Fruit fly (Drosophila melanogaster) whole organism, wandering third instar larva: Measurements from ENCODE around the gene nbs.

ENCODE experiments used
- Abd-B ChIP-seq: fragments of >200 bp; optimal IDR thresholded peaks from 2 replicates; lab custom pipeline; 2017; ENCODE audit warnings: missing biosample characterization, missing genetic modification characterization
- CrebA ChIP-seq: fragments of 200-800 bp; sonication (Bioruptor generic); optimal IDR thresholded peaks from 2 replicates; lab custom pipeline; 2016; ENCODE audit warnings: missing biosample characterization, mild to moderate bottlenecking, missing genetic modification characterization, borderline replicate concordance
- Dfd ChIP-seq: fragments of >200 bp; optimal IDR thresholded peaks from 2 replicates; lab custom pipeline; 2017; ENCODE audit warnings: missing biosample characterization, missing genetic modification characterization
- Dif ChIP-seq: fragments of 200-275, 200-300 bp; sonication (Bioruptor generic); optimal IDR thresholded peaks from 2 replicates; lab custom pipeline; 2018; ENCODE audit warnings: missing biosample characterization, missing genetic modification characterization; ENCODE audit not compliant: partially characterized antibody
- GATAd ChIP-seq: sonication (Bioruptor generic); optimal IDR thresholded peaks from 2 replicates; lab custom pipeline; 2016; ENCODE audit warnings: missing biosample characterization, missing genetic modification characterization
- HLH106 ChIP-seq: fragments of 200-800 bp; optimal IDR thresholded peaks from 3 replicates; lab custom pipeline; 2019; ENCODE audit warnings: missing biosample characterization, mild to moderate bottlenecking, missing genetic modification characterization, moderate library complexity
- Hnf4 ChIP-seq: fragments of 200-800 bp; sonication (Bioruptor generic); optimal IDR thresholded peaks from 2 replicates; lab custom pipeline; 2016; ENCODE audit warnings: missing biosample characterization, mild to moderate bottlenecking, missing genetic modification characterization
- Hr78 ChIP-seq: fragments of >200 bp; optimal IDR thresholded peaks from 2 replicates; lab custom pipeline; 2017; ENCODE audit warnings: missing biosample characterization, missing genetic modification characterization
- Hr83 ChIP-seq: fragments of 200-300 bp; sonication (Bioruptor generic); optimal IDR thresholded peaks from 2 replicates; lab custom pipeline; 2016; ENCODE audit warnings: missing biosample characterization, mild to moderate bottlenecking, missing genetic modification characterization, moderate library complexity; ENCODE audit not compliant: poor library complexity, severe bottlenecking
- Jra ChIP-seq: sonication (Bioruptor generic); optimal IDR thresholded peaks from 2 replicates; lab custom pipeline; 2016; ENCODE audit warnings: missing biosample characterization, missing genetic modification characterization
- N ChIP-seq: fragments of >200 bp; optimal IDR thresholded peaks from 2 replicates; lab custom pipeline; 2018; ENCODE audit warnings: missing biosample characterization, missing external identifiers, missing genetic modification characterization
- OdsH ChIP-seq: fragments of 200-800 bp; sonication (Bioruptor generic); optimal IDR thresholded peaks from 2 replicates; lab custom pipeline; 2016; ENCODE audit warnings: missing biosample characterization, mild to moderate bottlenecking, missing genetic modification characterization
- Rel ChIP-seq, 2 experiments: fragments of 200-800 bp; sonication (Bioruptor generic) in 1 of 2; optimal IDR thresholded peaks; 2 replicates in 1 of 2; 3 replicates in 1 of 2; lab custom pipeline; 2016 to 2019; ENCODE audit warnings: mild to moderate bottlenecking in 2 of 2, missing biosample characterization in 2 of 2, missing genetic modification characterization in 2 of 2, moderate library complexity in 1 of 2
- Vsx2 ChIP-seq: fragments of 200-300, 225-300 bp; sonication (Bioruptor generic); optimal IDR thresholded peaks from 2 replicates; lab custom pipeline; 2018; ENCODE audit warnings: missing biosample characterization, missing genetic modification characterization; ENCODE audit not compliant: partially characterized antibody
- br ChIP-seq: fragments of 200-800 bp; sonication (Bioruptor generic); optimal IDR thresholded peaks from 2 replicates; lab custom pipeline; 2016; ENCODE audit warnings: missing biosample characterization, missing genetic modification characterization
- brk ChIP-seq: fragments of 200-800 bp; sonication (Bioruptor generic); optimal IDR thresholded peaks from 2 replicates; lab custom pipeline; 2016; ENCODE audit warnings: missing biosample characterization, mild to moderate bottlenecking, missing genetic modification characterization
- ey ChIP-seq: fragments of 200-800 bp; sonication (Bioruptor generic); optimal IDR thresholded peaks from 2 replicates; lab custom pipeline; 2016; ENCODE audit warnings: missing biosample characterization, missing genetic modification characterization
- foxo ChIP-seq, 2 experiments: fragments of 200-800 bp; sonication (Bioruptor generic); optimal IDR thresholded peaks; 2 replicates in 1 of 2; 3 replicates in 1 of 2; lab custom pipeline; 2016 to 2017; ENCODE audit warnings: missing biosample characterization in 2 of 2, missing genetic modification characterization in 2 of 2
- fru ChIP-seq: fragments of 200-800 bp; sonication (Bioruptor generic); optimal IDR thresholded peaks from 3 replicates; lab custom pipeline; 2016; ENCODE audit warnings: missing biosample characterization, mild to moderate bottlenecking, missing genetic modification characterization
- h ChIP-seq: fragments of 200-800 bp; sonication (Bioruptor generic); optimal IDR thresholded peaks from 3 replicates; lab custom pipeline; 2016; ENCODE audit warnings: missing biosample characterization, mild to moderate bottlenecking, missing genetic modification characterization
- jim ChIP-seq: fragments of 175-275, 200-325 bp; sonication (Bioruptor generic); optimal IDR thresholded peaks from 2 replicates; lab custom pipeline; 2016; ENCODE audit warnings: missing biosample characterization, mild to moderate bottlenecking, missing genetic modification characterization
- pan ChIP-seq: fragments of >200 bp; optimal IDR thresholded peaks from 2 replicates; lab custom pipeline; 2017
- psq ChIP-seq: fragments of 200-800 bp; sonication (Bioruptor generic); optimal IDR thresholded peaks from 3 replicates; lab custom pipeline; 2017; ENCODE audit warnings: missing biosample characterization, mild to moderate bottlenecking, missing genetic modification characterization, moderate library complexity
- rgr ChIP-seq: fragments of 200-800 bp; sonication (Bioruptor generic); optimal IDR thresholded peaks from 3 replicates; lab custom pipeline; 2016; ENCODE audit warnings: missing biosample characterization, mild to moderate bottlenecking, missing genetic modification characterization
- sage ChIP-seq: fragments of 200-800 bp; sonication (Bioruptor generic); optimal IDR thresholded peaks from 2 replicates; lab custom pipeline; 2016; ENCODE audit warnings: missing biosample characterization, mild to moderate bottlenecking, missing genetic modification characterization
- sv ChIP-seq: fragments of 200-800 bp; sonication (Bioruptor generic); optimal IDR thresholded peaks from 3 replicates; lab custom pipeline; 2016; ENCODE audit warnings: missing biosample characterization, missing genetic modification characterization
- usp ChIP-seq: fragments of >200 bp; optimal IDR thresholded peaks from 2 replicates; lab custom pipeline; 2017; ENCODE audit warnings: missing biosample characterization, missing genetic modification characterization
- woc ChIP-seq: sonication (Bioruptor generic); optimal IDR thresholded peaks from 2 replicates; lab custom pipeline; 2016; ENCODE audit warnings: missing biosample characterization, mild to moderate bottlenecking, missing genetic modification characterization

The nbs gene

DNA sequence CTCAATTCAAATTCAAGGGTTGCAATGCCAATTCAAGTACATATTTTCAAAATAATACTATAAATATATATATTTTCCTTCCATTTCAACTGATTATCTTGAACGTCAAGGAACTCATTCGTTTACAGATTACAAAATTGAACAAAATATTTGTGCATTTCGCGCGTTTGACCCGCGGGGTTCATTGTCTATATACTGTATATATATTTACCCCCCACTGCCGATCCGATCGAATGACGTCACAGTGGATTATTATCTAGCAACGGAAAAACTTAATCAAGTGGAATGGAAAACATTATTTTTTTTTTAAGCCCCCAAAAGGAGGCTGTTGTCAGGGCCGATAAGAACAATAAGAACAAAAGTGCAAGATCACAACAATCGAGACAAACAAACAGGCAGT, 35.5 kb downstream of the nbs start:
- no peak for TF ChIP-seq GATAd (GFP tag; lab: Kevin White, UChicago)
- no peak for TF ChIP-seq ey
- no peak for TF ChIP-seq Dif (GFP tag; lab: Kevin White, UChicago)
- TF ChIP-seq CrebA (GFP tag; lab: Kevin White, UChicago) = no peak
- TF ChIP-seq Jra (GFP tag; lab: Kevin White, UChicago) = no peak

dm6 chr3L:9684871-9685270, 38.1 kb downstream of the nbs start, which contains the start of gene CG16719:
CG16719 (plus strand) TSS chr3L:9685171.
- TF ChIP-seq Rel (GFP tag; optimal IDR thresholded peaks at IDR 0.05; lab: Kevin White, UChicago) (no peak), Rel (tag; optimal IDR thresholded peaks at IDR 0.05; lab: Kevin White, UChicago) (no peak), Hr83 (GFP tag; lab: Kevin White, UChicago) (no peak), brk (GFP tag; lab: Kevin White, UChicago) (no peak), OdsH (GFP tag; lab: Kevin White, UChicago) (no peak), fru (GFP tag; lab: Kevin White, UChicago) (no peak), Jra (GFP tag; lab: Kevin White, UChicago) (no peak), Dfd (GFP tag; lab: Kevin White, UChicago) (no peak), Hr78 (GFP tag; lab: Kevin White, UChicago) (no peak), woc (GFP tag; lab: Kevin White, UChicago) (no peak), Vsx2 (GFP tag; lab: Kevin White, UChicago) (no peak), N (GFP tag; lab: Kevin White, UChicago) (no peak), rgr (GFP tag; lab: Kevin White, UChicago) (no peak), ey (no peak), Hnf4 (GFP tag; lab: Kevin White, UChicago) (no peak), sv (no peak), sage (GFP tag; lab: Kevin White, UChicago) (no peak), pan (lab: Kevin White, UChicago) (no peak), GATAd (GFP tag; lab: Kevin White, UChicago) (no peak)

dm6 chr3L:9680968-9681367, 42.0 kb downstream of the nbs start, which contains the start of gene alphaTub67C:
alphaTub67C (plus strand) TSS chr3L:9681268.
- no peak for TF ChIP-seq HLH106 (tag; lab: Kevin White, UChicago)
- no peak for TF ChIP-seq fru (GFP tag; lab: Kevin White, UChicago)
- TF ChIP-seq OdsH (GFP tag; lab: Kevin White, UChicago) = no peak
- no peak for TF ChIP-seq sv
- no peak for TF ChIP-seq Hr78 (GFP tag; lab: Kevin White, UChicago)
- no peak for TF ChIP-seq Dif (GFP tag; lab: Kevin White, UChicago)
- TF ChIP-seq jim (GFP tag; lab: Kevin White, UChicago) = no peak
- no peak for TF ChIP-seq CrebA (GFP tag; lab: Kevin White, UChicago)
- TF ChIP-seq psq (GFP tag; lab: Kevin White, UChicago) = no peak
- TF ChIP-seq N (GFP tag; lab: Kevin White, UChicago) = no peak
- no peak for TF ChIP-seq Hr83 (GFP tag; lab: Kevin White, UChicago)
- no peak for TF ChIP-seq Abd-B (GFP tag; lab: Kevin White, UChicago)
- no peak for TF ChIP-seq Rel (GFP tag; optimal IDR thresholded peaks at IDR 0.05; lab: Kevin White, UChicago)
- no peak for TF ChIP-seq Rel (tag; optimal IDR thresholded peaks at IDR 0.05; lab: Kevin White, UChicago)
- no peak for TF ChIP-seq h (GFP tag; lab: Kevin White, UChicago)

- no peak for TF ChIP-seq N (GFP tag; lab: Kevin White, UChicago)
- TF ChIP-seq sage (GFP tag; lab: Kevin White, UChicago) = peak; percentile 38
Observed at dm6 chr3L:9678994-9679393, 44.0 kb downstream of the nbs start, which contains the start of the genes fry and CG16717. fry (minus strand) TSS chr3L:9679103. CG16717 (plus strand) TSS chr3L:9679201.

dm6 chr3L:9678007-9678497, 44.9 kb downstream of the nbs start:
- TF ChIP-seq br (GFP tag; lab: Kevin White, UChicago) = peak; percentile 5
- TF ChIP-seq h (GFP tag; lab: Kevin White, UChicago) = peak; percentile 42
- peak; percentile 25 for TF ChIP-seq woc (GFP tag; lab: Kevin White, UChicago)
- peak; percentile 71 for TF ChIP-seq psq (GFP tag; lab: Kevin White, UChicago)
- TF ChIP-seq CrebA (GFP tag; lab: Kevin White, UChicago) = no peak
- TF ChIP-seq Rel (GFP tag; optimal IDR thresholded peaks at IDR 0.05; lab: Kevin White, UChicago) = no peak
- peak; percentile 5 for TF ChIP-seq Rel (tag; optimal IDR thresholded peaks at IDR 0.05; lab: Kevin White, UChicago)
- peak; percentile 80 for TF ChIP-seq Jra (GFP tag; lab: Kevin White, UChicago)
- no peak for TF ChIP-seq jim (GFP tag; lab: Kevin White, UChicago)
- peak; percentile 54 for TF ChIP-seq Dif (GFP tag; lab: Kevin White, UChicago)
- no peak for TF ChIP-seq usp (GFP tag; lab: Kevin White, UChicago)
- peak; percentile 17 for TF ChIP-seq rgr (GFP tag; lab: Kevin White, UChicago)
- TF ChIP-seq Hnf4 (GFP tag; lab: Kevin White, UChicago) = no peak
- peak; percentile 29 for TF ChIP-seq ey
- no peak for TF ChIP-seq Dfd (GFP tag; lab: Kevin White, UChicago)
- peak in 1 of 2 experiments; percentile 29 for TF ChIP-seq foxo (GFP tag; optimal IDR thresholded peaks at IDR 0.05; lab: Kevin White, UChicago)
- TF ChIP-seq, all 38 proteins: peak for 10
